Worm (Caenorhabditis elegans) whole organism, dauer: ENCODE data around the gene F11A10.6.

Source experiments
- unc-62 ChIP-seq: sonication (generic microtip); optimal IDR thresholded peaks from 2 replicates; lab custom pipeline; 2017; ENCODE audit warnings: missing biosample characterization, missing genetic modification reagents, missing genetic modification characterization

The F11A10.6 gene

DNA sequence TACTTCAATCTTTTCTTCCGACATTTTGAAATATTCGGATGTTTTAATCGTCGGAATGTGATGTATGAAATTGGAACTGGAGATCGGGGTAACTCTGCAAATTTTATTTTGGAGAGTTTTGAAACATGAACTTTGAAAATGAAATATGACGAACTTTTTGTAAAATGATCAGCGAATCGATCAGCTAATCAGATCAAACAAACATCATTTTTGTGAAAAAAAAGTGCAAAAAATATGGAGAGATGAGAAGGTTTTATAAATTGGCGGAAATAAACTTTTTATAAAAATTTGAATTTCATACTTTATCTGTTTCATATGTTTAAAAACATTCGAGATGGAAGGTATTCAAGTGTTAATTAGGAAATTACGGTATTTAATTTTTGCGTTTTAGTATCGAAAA is 22.0 kb upstream of the F11A10.6 start, which contains the start of gene dlc-2:
dlc-2 (minus strand) TSS at position 101 of the 400 bp plus-strand sequence.
- no peak for TF ChIP-seq unc-62 (GFP tag; lab: Kevin White, UChicago)

ce11 chrIV:12110339-12110738 is 20.9 kb upstream of the F11A10.6 start, which contains the start of gene col-129:
Gene col-129 (minus strand): TSS chrIV:12110439.
- TF ChIP-seq unc-62 (GFP tag; lab: Kevin White, UChicago), result no peak

DNA sequence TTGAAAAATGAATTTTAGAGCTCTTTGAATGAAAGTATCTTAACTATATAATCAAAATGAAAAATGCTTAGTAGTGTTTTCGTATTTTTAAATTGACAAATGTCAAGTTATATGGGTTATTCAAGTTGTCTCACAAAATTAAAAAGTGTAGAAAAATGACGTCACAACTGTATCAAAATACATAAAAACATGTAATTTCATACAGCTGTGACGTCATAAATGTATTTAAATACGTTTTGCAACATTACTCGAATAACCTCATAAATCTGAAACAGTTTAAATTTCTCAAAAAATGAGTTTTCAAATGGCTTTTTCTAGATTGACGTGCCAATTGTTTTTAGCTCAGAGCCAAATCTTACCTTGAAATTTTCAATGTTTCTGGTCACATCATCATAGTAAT is 20.3 kb upstream of the F11A10.6 start:
- no peak for TF ChIP-seq unc-62 (GFP tag; lab: Kevin White, UChicago)

ce11 chrIV:12108984-12109657 is 19.7 kb upstream of the F11A10.6 start:
- no peak for TF ChIP-seq unc-62 (GFP tag; lab: Kevin White, UChicago)

ce11 chrIV:12105558-12105957 is 16.1 kb upstream of the F11A10.6 start, which contains the start of gene M18.3:
Gene M18.3 (plus strand): TSS chrIV:12105858.
- no peak for TF ChIP-seq unc-62 (GFP tag; lab: Kevin White, UChicago)

- TF ChIP-seq unc-62 (GFP tag; lab: Kevin White, UChicago), result no peak
Observed at ce11 chrIV:12096479-12096878, 7.0 kb upstream of the F11A10.6 start, which contains the start of gene mon-2. Gene mon-2 (plus strand): TSS chrIV:12096779.

DNA sequence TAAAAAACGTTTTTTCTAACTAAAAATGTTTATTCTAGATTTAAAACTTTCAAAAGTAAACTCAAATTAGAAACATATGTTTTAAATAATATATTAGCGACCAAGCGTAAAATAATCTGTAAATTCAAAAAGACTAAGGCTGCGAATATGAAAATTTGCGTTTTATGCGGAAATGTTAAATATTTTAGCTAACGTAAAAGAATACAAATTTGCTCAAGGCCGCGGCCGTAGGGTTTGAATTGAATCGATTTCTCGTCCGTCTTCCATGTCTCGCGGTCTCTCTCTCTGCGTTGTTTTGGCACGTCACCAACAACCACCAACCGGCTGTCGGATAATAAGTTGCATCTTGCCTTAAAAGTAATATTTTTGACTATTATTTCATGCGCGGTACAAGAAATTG is 4.4 kb upstream of the F11A10.6 start, which contains the start of gene F11A10.5:
F11A10.5 (plus strand) TSS at position 301 of the 400 bp plus-strand sequence.
- TF ChIP-seq unc-62 (GFP tag; lab: Kevin White, UChicago), result no peak

- no peak for TF ChIP-seq unc-62 (GFP tag; lab: Kevin White, UChicago)
Observed at ce11 chrIV:12093384-12093783, 3.9 kb upstream of the F11A10.6 start, which contains the start of gene cpsf-4. Gene cpsf-4 (minus strand): TSS chrIV:12093445.

- TF ChIP-seq unc-62 (GFP tag; lab: Kevin White, UChicago), result no peak
Observed at ce11 chrIV:12092113-12092512, 2.7 kb upstream of the F11A10.6 start, which contains the start of gene mig-32. Gene mig-32 (minus strand): TSS chrIV:12092213.

ce11 chrIV:12088898-12089297 is 553 bp downstream of the F11A10.6 start:
- no peak for TF ChIP-seq unc-62 (GFP tag; lab: Kevin White, UChicago)

DNA sequence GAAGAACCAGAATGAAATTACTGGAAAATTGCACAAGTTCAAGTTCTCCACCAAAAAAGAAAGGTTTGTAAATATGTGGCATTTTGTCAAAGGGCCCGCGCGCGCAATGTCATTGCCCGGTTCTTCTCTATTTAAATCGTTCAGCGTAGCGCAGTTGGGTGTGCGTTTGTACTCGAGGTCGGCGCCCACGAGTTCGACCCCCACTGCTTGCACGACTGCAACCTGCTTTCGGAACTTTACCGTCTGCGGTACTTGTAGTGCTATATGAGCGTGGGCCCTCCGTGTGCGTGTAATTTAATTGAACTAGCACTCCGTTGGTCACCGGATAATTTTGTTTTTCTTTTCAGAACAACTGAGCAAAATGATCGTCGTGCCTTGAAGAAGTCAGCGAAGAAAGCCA is 3.0 kb downstream of the F11A10.6 start:
- TF ChIP-seq unc-62 (GFP tag; lab: Kevin White, UChicago), result no peak

ce11 chrIV:12085120-12085519 is 4.3 kb downstream of the F11A10.6 start, which contains the start of gene rbm-34:
Gene rbm-34 (plus strand): TSS chrIV:12085420.
- no peak for TF ChIP-seq unc-62 (GFP tag; lab: Kevin White, UChicago)

ce11 chrIV:12084587-12084986 is 4.9 kb downstream of the F11A10.6 start:
- no peak for TF ChIP-seq unc-62 (GFP tag; lab: Kevin White, UChicago)

DNA sequence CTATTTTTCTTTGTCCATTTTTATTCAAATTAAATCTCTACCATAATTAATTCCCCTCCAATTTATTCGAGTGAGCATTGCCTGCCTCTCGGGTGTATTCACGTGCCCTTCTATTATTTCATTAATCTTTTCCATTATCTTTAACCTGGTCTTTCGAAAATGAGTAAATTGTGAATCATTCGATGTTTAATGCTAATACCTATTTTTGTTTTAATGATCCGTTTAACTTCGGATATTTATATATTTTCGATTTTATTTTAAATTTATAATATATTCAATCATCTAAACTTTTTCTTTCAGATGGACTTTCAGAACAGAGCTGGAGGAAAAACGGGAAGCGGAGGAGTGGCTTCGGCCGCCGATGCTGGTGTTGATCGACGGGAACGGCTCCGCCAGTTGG is 5.3 kb downstream of the F11A10.6 start, which contains the start of gene repo-1:
repo-1 (plus strand) TSS at position 301 of the 400 bp plus-strand sequence.
- no peak for TF ChIP-seq unc-62 (GFP tag; lab: Kevin White, UChicago)

DNA sequence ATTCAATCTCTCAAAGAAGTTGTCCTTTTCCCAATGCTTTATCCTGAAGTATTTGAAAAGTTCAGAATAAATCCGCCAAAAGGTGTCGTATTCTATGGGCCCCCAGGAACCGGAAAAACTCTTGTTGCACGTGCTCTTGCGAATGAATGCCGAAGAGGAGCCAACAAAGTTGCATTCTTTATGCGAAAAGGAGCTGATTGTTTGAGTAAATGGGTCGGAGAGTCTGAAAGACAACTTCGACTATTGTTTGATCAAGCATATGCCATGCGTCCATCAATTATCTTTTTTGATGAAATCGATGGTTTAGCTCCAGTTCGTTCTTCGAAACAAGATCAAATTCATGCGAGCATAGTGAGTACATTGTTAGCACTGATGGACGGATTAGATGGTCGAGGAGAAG is 8.6 kb downstream of the F11A10.6 start:
- no peak for TF ChIP-seq unc-62 (GFP tag; lab: Kevin White, UChicago)

DNA sequence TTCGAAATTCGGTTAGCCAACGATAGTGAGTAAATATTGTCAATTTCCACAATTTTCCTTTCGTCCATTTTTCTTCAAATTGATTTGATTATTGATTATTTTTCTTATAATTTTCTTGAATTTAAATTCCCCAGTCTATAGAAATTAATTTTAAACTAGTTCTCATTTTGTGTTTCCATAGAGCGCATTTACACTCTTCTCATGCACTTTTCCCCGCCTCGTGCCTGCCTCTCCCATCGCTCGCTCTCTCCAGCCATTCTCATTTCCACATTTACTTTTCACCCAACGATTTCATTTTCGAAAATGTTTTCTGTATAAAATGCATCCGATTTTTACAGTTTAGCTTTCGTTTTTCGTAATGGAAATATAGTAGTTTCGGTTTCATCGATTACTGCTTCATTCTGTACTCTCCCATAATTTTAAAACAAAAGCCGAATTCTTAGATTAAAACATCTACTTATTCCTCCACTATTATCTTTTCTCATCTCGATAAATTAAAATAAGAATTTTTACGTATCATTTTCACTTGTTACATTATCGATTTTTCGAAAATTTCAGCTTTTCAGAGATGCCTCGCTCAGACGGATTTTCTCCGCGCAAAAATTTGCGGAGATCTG is 10.4 kb downstream of the F11A10.6 start, which contains the start of gene lex-1:
lex-1 (plus strand) TSS at position 567 of the 617 bp plus-strand sequence.
- TF ChIP-seq unc-62 (GFP tag; lab: Kevin White, UChicago), result no peak
